Fruit fly (Drosophila melanogaster) whole organism, embryonic: ENCODE data around the gene CG31752.

Experiments used
- Atf3 ChIP-seq: fragments of 200-800 bp; sonication (Bioruptor generic); optimal IDR thresholded peaks from 3 replicates; lab custom pipeline; 2016; ENCODE audit warnings: missing biosample characterization, missing genetic modification characterization
- B-H2 ChIP-seq: fragments of 200-800 bp; sonication (Bioruptor generic); optimal IDR thresholded peaks from 2 replicates; lab custom pipeline; 2018; ENCODE audit warnings: missing biosample characterization, mild to moderate bottlenecking, missing genetic modification characterization
- CG10267 ChIP-seq: fragments of 200-800 bp; sonication (Bioruptor generic); optimal IDR thresholded peaks from 2 replicates; lab custom pipeline; 2018; ENCODE audit warnings: missing biosample characterization, mild to moderate bottlenecking, missing genetic modification characterization, moderate library complexity
- CG11504 ChIP-seq: fragments of 200-800 bp; sonication (Bioruptor generic); optimal IDR thresholded peaks from 3 replicates; lab custom pipeline; 2019; ENCODE audit warnings: missing biosample characterization, mild to moderate bottlenecking, missing genetic modification characterization, moderate library complexity
- CG11560 ChIP-seq: fragments of 200-800 bp; sonication (Bioruptor generic); IDR thresholded peaks from 3 replicates; pipeline ENCODE4 v1.3.6; 2022; ENCODE audit warnings: missing biosample characterization, missing genetic modification characterization
- CG12155 ChIP-seq: fragments of 200-800 bp; sonication (Bioruptor generic); optimal IDR thresholded peaks from 3 replicates; lab custom pipeline; 2016; ENCODE audit warnings: missing biosample characterization, missing genetic modification characterization
- CG14014 ChIP-seq: fragments of 200-800 bp; sonication (Bioruptor generic); IDR thresholded peaks from 2 replicates; pipeline ENCODE4 v1.3.6; 2022; ENCODE audit warnings: missing biosample characterization, missing genetic modification characterization
- CG14710 ChIP-seq: fragments of 200-800 bp; sonication (Bioruptor generic); optimal IDR thresholded peaks from 3 replicates; lab custom pipeline; 2019; ENCODE audit warnings: missing biosample characterization, mild to moderate bottlenecking, missing genetic modification characterization, moderate library complexity
- CG15269 ChIP-seq: fragments of 200-800 bp; sonication (Bioruptor generic); optimal IDR thresholded peaks from 2 replicates; lab custom pipeline; 2018; ENCODE audit warnings: missing biosample characterization, mild to moderate bottlenecking, missing genetic modification characterization, moderate library complexity
- CG17186 ChIP-seq: fragments of 200-800 bp; sonication (Bioruptor generic); optimal IDR thresholded peaks from 3 replicates; lab custom pipeline; 2017; ENCODE audit warnings: missing biosample characterization, missing genetic modification reagents, missing genetic modification characterization
- CG2712 ChIP-seq: fragments of 200-800 bp; optimal IDR thresholded peaks from 3 replicates; lab custom pipeline; 2019; ENCODE audit warnings: missing biosample characterization, mild to moderate bottlenecking, missing genetic modification characterization, moderate library complexity
- CG2875 ChIP-seq: fragments of 200-800 bp; sonication (Bioruptor generic); optimal IDR thresholded peaks from 2 replicates; lab custom pipeline; 2017; ENCODE audit warnings: missing biosample characterization, mild to moderate bottlenecking, missing genetic modification characterization, missing genetic modification reagents
- CG31365 ChIP-seq: fragments of 200-800 bp; sonication (Bioruptor generic); optimal IDR thresholded peaks from 2 replicates; lab custom pipeline; 2018; ENCODE audit warnings: missing biosample characterization, mild to moderate bottlenecking, missing genetic modification characterization
- CG43689 ChIP-seq: fragments of 200-800 bp; sonication (Bioruptor generic); IDR thresholded peaks from 2 replicates; pipeline ENCODE4 v1.3.6; 2022; ENCODE audit warnings: missing biosample characterization, missing genetic modification characterization
- CG4404 ChIP-seq: fragments of 200-800 bp; sonication (Bioruptor generic); IDR thresholded peaks from 2 replicates; pipeline ENCODE4 v1.3.6; 2022; ENCODE audit warnings: missing biosample characterization, missing genetic modification characterization
- CG5180 ChIP-seq: fragments of 200-800 bp; sonication (Bioruptor generic); optimal IDR thresholded peaks from 3 replicates; lab custom pipeline; 2017; ENCODE audit warnings: missing biosample characterization, missing genetic modification characterization, mild to moderate bottlenecking, moderate library complexity, missing genetic modification reagents
- CG6689 ChIP-seq: fragments of 200-800 bp; sonication (Bioruptor generic); IDR thresholded peaks from 2 replicates; pipeline ENCODE4 v1.3.6; 2022; ENCODE audit warnings: missing biosample characterization, missing genetic modification characterization
- CG6791 ChIP-seq: fragments of 200-800 bp; sonication (Bioruptor generic); IDR thresholded peaks from 3 replicates; pipeline ENCODE4 v1.3.6; 2022; ENCODE audit warnings: missing biosample characterization, missing genetic modification characterization; ENCODE audit not compliant: partially characterized antibody
- CG9727 ChIP-seq: fragments of 200-800 bp; sonication (Bioruptor generic); optimal IDR thresholded peaks from 3 replicates; lab custom pipeline; 2017; ENCODE audit warnings: missing biosample characterization, mild to moderate bottlenecking, missing genetic modification characterization
- Camta ChIP-seq: fragments of 200-800 bp; sonication (Bioruptor generic); optimal IDR thresholded peaks from 2 replicates; lab custom pipeline; 2016; ENCODE audit warnings: missing biosample characterization, missing genetic modification characterization
- D19A ChIP-seq: fragments of 200-800 bp; optimal IDR thresholded peaks from 3 replicates; lab custom pipeline; 2019; ENCODE audit warnings: missing biosample characterization, mild to moderate bottlenecking, missing genetic modification characterization, moderate library complexity
- D19B ChIP-seq: fragments of 200-800 bp; sonication (Bioruptor generic); optimal IDR thresholded peaks from 2 replicates; lab custom pipeline; 2017; ENCODE audit warnings: missing biosample characterization, mild to moderate bottlenecking, missing genetic modification characterization
- Doc3 ChIP-seq: fragments of 200-800 bp; sonication (Bioruptor generic); IDR thresholded peaks from 3 replicates; pipeline ENCODE4 v1.3.6; 2022; ENCODE audit warnings: missing biosample characterization, missing genetic modification characterization; ENCODE audit not compliant: partially characterized antibody
- Drgx ChIP-seq: fragments of 200-800 bp; sonication (Bioruptor generic); IDR thresholded peaks from 2 replicates; pipeline ENCODE4 v1.3.6; 2022; ENCODE audit warnings: missing biosample characterization, missing genetic modification characterization
- E2f1 ChIP-seq: fragments of 200-800 bp; sonication (Bioruptor generic); IDR thresholded peaks from 2 replicates; pipeline ENCODE4 v1.3.6; 2022; ENCODE audit warnings: missing biosample characterization, missing genetic modification characterization
- E2f2 ChIP-seq: fragments of 200-800 bp; sonication (Bioruptor generic); IDR thresholded peaks from 2 replicates; pipeline ENCODE4 v1.3.6; 2022; ENCODE audit warnings: missing biosample characterization, missing genetic modification characterization
- Ets65A ChIP-seq: fragments of 200-800 bp; sonication (Bioruptor generic); peaks from one replicate; lab custom pipeline; 2016; ENCODE audit warnings: missing biosample characterization, missing genetic modification characterization
- Gug ChIP-seq: fragments of 200-800 bp; sonication (Bioruptor generic); IDR thresholded peaks from 4 replicates; pipeline ENCODE4 v1.3.6; 2022; ENCODE audit warnings: missing biosample characterization, missing genetic modification characterization
- Hmr ChIP-seq: fragments of 200-800 bp; sonication (Bioruptor generic); optimal IDR thresholded peaks from 3 replicates; lab custom pipeline; 2017; ENCODE audit warnings: mild to moderate bottlenecking, missing biosample characterization, missing genetic modification reagents, missing genetic modification characterization
- Hmx ChIP-seq: fragments of 200-800 bp; sonication (Bioruptor generic); optimal IDR thresholded peaks from 2 replicates; lab custom pipeline; 2016; ENCODE audit warnings: missing biosample characterization, missing genetic modification characterization
- Lim3 ChIP-seq: fragments of 200-800 bp; sonication (Bioruptor generic); IDR thresholded peaks from 2 replicates; pipeline ENCODE4 v1.3.6; 2022; ENCODE audit warnings: missing biosample characterization, missing genetic modification characterization
- Med ChIP-seq: fragments of 200-800 bp; sonication (Bioruptor generic); peaks from one replicate; lab custom pipeline; 2016; ENCODE audit warnings: missing biosample characterization, missing genetic modification characterization, mild to moderate bottlenecking, inconsistent platforms, moderate library complexity
- Optix ChIP-seq: fragments of 200-800 bp; sonication (Bioruptor generic); IDR thresholded peaks from 3 replicates; pipeline ENCODE4 v1.3.6; 2022; ENCODE audit warnings: missing biosample characterization, missing genetic modification characterization
- TFAM ChIP-seq: fragments of 200-800 bp; sonication (Bioruptor generic); optimal IDR thresholded peaks from 2 replicates; lab custom pipeline; 2017; ENCODE audit warnings: missing biosample characterization, missing genetic modification characterization, inconsistent platforms
- Xrp1 ChIP-seq: fragments of 200-800 bp; sonication (Bioruptor generic); IDR thresholded peaks from 2 replicates; pipeline ENCODE4 v1.3.6; 2022; ENCODE audit warnings: missing biosample characterization, missing genetic modification characterization
- bsh ChIP-seq, 2 experiments: fragments of 200-800 bp; sonication (Bioruptor generic); optimal IDR thresholded peaks; 2 replicates each; lab custom pipeline; 2017 to 2018; ENCODE audit warnings: mild to moderate bottlenecking in 2 of 2, missing biosample characterization in 2 of 2, missing genetic modification characterization in 2 of 2, moderate library complexity in 1 of 2
- cad ChIP-seq: fragments of >200 bp; optimal IDR thresholded peaks from 2 replicates; lab custom pipeline; 2017; ENCODE audit warnings: missing biosample characterization, missing genetic modification characterization
- chm ChIP-seq: fragments of 200-800 bp; sonication (Bioruptor generic); IDR thresholded peaks from 2 replicates; pipeline ENCODE4 v1.3.6; 2022; ENCODE audit warnings: missing biosample characterization, missing genetic modification characterization
- dysf ChIP-seq: fragments of 200-800 bp; sonication (Bioruptor generic); IDR thresholded peaks from 3 replicates; pipeline ENCODE4 v1.3.6; 2022; ENCODE audit warnings: missing biosample characterization, missing genetic modification characterization
- fd3F ChIP-seq: fragments of 200-800 bp; sonication (Bioruptor generic); optimal IDR thresholded peaks from 2 replicates; lab custom pipeline; 2018; ENCODE audit warnings: missing biosample characterization, mild to moderate bottlenecking, missing genetic modification characterization, moderate library complexity
- ftz-f1 ChIP-seq: fragments of 200-800 bp; sonication (Bioruptor generic); optimal IDR thresholded peaks from 2 replicates; lab custom pipeline; 2016; ENCODE audit warnings: missing biosample characterization, missing genetic modification characterization
- onecut ChIP-seq: fragments of 200-800 bp; sonication (Bioruptor generic); IDR thresholded peaks from 2 replicates; pipeline ENCODE4 v1.3.6; 2022; ENCODE audit warnings: missing biosample characterization, missing genetic modification characterization
- phol ChIP-seq: fragments of 200-800 bp; sonication (Bioruptor generic); optimal IDR thresholded peaks from 3 replicates; lab custom pipeline; 2018; ENCODE audit warnings: missing biosample characterization, mild to moderate bottlenecking, missing genetic modification characterization, moderate library complexity
- prd ChIP-seq, 3 experiments: fragments of >200 bp in 2 of 3; fragments of 200-800 bp in 1 of 3; sonication (Bioruptor generic) in 1 of 3; optimal IDR thresholded peaks in 2 of 3; IDR thresholded peaks in 1 of 3; 2 replicates in 2 of 3; 3 replicates in 1 of 3; pipeline versions ENCODE4 v1.3.6 to Lab custom; 2017 to 2022; ENCODE audit warnings: missing biosample characterization in 1 of 3, missing genetic modification characterization in 1 of 3
- shn ChIP-seq: fragments of 200-800 bp; sonication (Bioruptor generic); optimal IDR thresholded peaks from 3 replicates; lab custom pipeline; 2016; ENCODE audit warnings: missing biosample characterization, missing genetic modification characterization
- sisA ChIP-seq: fragments of 200-800 bp; sonication (Bioruptor generic); IDR thresholded peaks from 2 replicates; pipeline ENCODE4 v1.3.6; 2022; ENCODE audit warnings: missing biosample characterization, missing genetic modification characterization
- toy ChIP-seq: fragments of 200-800 bp; sonication (Bioruptor generic); IDR thresholded peaks from 2 replicates; pipeline ENCODE4 v1.3.6; 2022; ENCODE audit warnings: missing biosample characterization, missing genetic modification characterization
- zen ChIP-seq: fragments of 200-800 bp; sonication (Bioruptor generic); optimal IDR thresholded peaks from 3 replicates; lab custom pipeline; 2018; ENCODE audit warnings: missing biosample characterization, mild to moderate bottlenecking, missing genetic modification characterization, moderate library complexity
- zfh1 ChIP-seq: fragments of 200-800 bp; sonication (Bioruptor generic); IDR thresholded peaks from 3 replicates; pipeline ENCODE4 v1.3.6; 2022; ENCODE audit warnings: missing biosample characterization, missing genetic modification characterization

CG31752 gene

DNA sequence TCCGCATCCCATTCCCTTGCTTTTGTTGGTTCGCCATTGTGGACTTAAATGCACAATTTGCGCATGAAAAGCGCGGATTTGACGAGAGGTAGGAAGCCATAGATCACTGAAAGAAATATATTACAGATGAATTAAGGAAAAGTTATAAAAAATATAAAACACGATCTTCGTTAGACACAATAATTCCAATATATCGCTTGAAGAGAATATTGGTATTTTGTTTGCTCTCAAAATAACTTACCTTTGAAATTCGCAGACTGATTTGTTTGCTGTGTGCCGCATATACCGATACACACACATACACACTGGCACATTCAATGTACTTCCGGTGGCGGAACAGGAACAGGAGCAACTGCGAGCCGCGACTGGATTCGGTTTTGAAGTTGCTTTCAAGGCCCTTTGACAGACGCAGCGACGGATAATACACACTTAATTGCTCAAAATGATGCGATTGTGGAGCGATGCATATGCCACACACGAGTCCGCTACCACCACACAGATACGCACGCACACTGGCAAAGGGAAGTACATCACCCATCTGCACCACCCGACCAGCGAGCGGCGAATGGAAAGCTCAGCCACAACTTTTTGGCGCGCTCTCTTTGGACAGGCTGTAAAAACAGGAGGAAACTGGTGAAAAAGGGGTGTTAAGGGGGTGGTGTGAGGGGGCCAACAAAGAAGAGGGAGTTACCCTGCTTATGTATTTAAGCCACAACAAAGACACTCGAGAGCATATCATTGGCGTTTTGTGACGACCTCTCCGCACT is 35.3 kb downstream of the CG31752 start (continued):
- TF ChIP-seq CG17186 (GFP tag; lab: Kevin White, UChicago) (no peak), Drgx (GFP tag; lab: Robert Waterston, UW) (no peak), prd (optimal IDR thresholded peaks at IDR 0.05; lab: Kevin White, UChicago) (no peak), prd (GFP tag; IDR thresholded peaks at IDR 0.05; lab: Robert Waterston, UW) (peak; percentile 65; the same call in 2 of the 3 replicates), sisA (no peak), CG11560 (tag; lab: Robert Waterston, UW) (no peak), CG2712 (tag; lab: Kevin White, UChicago) (peak; percentile 31), E2f2 (GFP tag; lab: Robert Waterston, UW) (0 out of 2 replicates have a peak, but pooled peaks have one; percentile 9), CG15269 (no peak), Hmx (no peak), Med (GFP tag; lab: Kevin White, UChicago) (peak; percentile 66), cad (GFP tag; lab: Kevin White, UChicago) (no peak), CG6689 (GFP tag; lab: Robert Waterston, UW) (0 out of 2 replicates have a peak, but pooled peaks have one; percentile 16), CG2875 (GFP tag; lab: Kevin White, UChicago) (no peak), D19B (GFP tag; lab: Kevin White, UChicago) (no peak), zen (tag; lab: Kevin White, UChicago) (peak; percentile 21), dysf (no peak), D19A (no peak), zfh1 (GFP tag; lab: Robert Waterston, UW) (0 out of 3 replicates have a peak, but pooled peaks have one; percentile 13), Doc3 (no peak), Hmr (no peak), CG12155 (no peak), TFAM (GFP tag; lab: Kevin White, UChicago) (no peak), Atf3 (GFP tag; lab: Kevin White, UChicago) (no peak), fd3F (no peak), CG31365 (tag; lab: Kevin White, UChicago) (no peak), ftz-f1 (GFP tag; lab: Kevin White, UChicago) (no peak), CG14014 (GFP tag; lab: Robert Waterston, UW) (no peak), bsh (GFP tag; optimal IDR thresholded peaks at IDR 0.05; lab: Kevin White, UChicago) (peak in 1 of 2 experiments; percentile 22), CG6791 (no peak), CG14710 (peak; percentile 14), Camta (GFP tag; lab: Kevin White, UChicago) (no peak), Gug (GFP tag; lab: Robert Waterston, UW) (0 out of 4 replicates have a peak, but pooled peaks have one; percentile 27), toy (GFP tag; lab: Robert Waterston, UW) (no peak), CG10267 (peak; percentile 9), CG43689 (GFP tag; lab: Robert Waterston, UW) (no peak), Optix (GFP tag; lab: Robert Waterston, UW) (no peak), E2f1 (GFP tag; lab: Robert Waterston, UW) (no peak), Lim3 (GFP tag; lab: Robert Waterston, UW) (no peak), Xrp1 (GFP tag; lab: Robert Waterston, UW) (peak; percentile 55), B-H2 (GFP tag; lab: Kevin White, UChicago) (no peak), chm (GFP tag; lab: Robert Waterston, UW) (no peak), CG5180 (no peak), phol (peak; percentile 28), onecut (GFP tag; lab: Robert Waterston, UW) (no peak), CG4404 (no peak), Ets65A (GFP tag; lab: Kevin White, UChicago) (peak; percentile 38), CG11504 (tag; lab: Kevin White, UChicago) (peak; percentile 2), CG9727 (GFP tag; lab: Kevin White, UChicago) (peak; percentile 7), shn (no peak)
